Fruit fly (Drosophila melanogaster) whole organism, embryonic: ENCODE results near the gene CG6901.
A peak's percentile ranks its signal among the peaks of the same experiment; 100 is the strongest.

Experiments used
- BEAF-32 ChIP-seq: fragments of 200-800 bp; sonication (Bioruptor generic); optimal IDR thresholded peaks from 3 replicates; lab custom pipeline; 2017; ENCODE audit warnings: missing biosample characterization, missing genetic modification characterization, mild to moderate bottlenecking, moderate library complexity, missing genetic modification reagents
- CG10267 ChIP-seq: fragments of 200-800 bp; sonication (Bioruptor generic); optimal IDR thresholded peaks from 2 replicates; lab custom pipeline; 2018; ENCODE audit warnings: missing biosample characterization, mild to moderate bottlenecking, missing genetic modification characterization, moderate library complexity
- CG10462 ChIP-seq: fragments of 200-800 bp; sonication (Bioruptor generic); optimal IDR thresholded peaks from 2 replicates; lab custom pipeline; 2016; ENCODE audit warnings: missing biosample characterization, missing genetic modification characterization
- CG11247 ChIP-seq: fragments of 200-800 bp; sonication (Bioruptor generic); IDR thresholded peaks from 2 replicates; pipeline ENCODE4 v1.3.6; 2022; ENCODE audit warnings: missing biosample characterization, missing genetic modification characterization
- CG12391 ChIP-seq: fragments of 200-800 bp; sonication (Bioruptor generic); optimal IDR thresholded peaks from 3 replicates; lab custom pipeline; 2018; ENCODE audit warnings: missing biosample characterization, mild to moderate bottlenecking, missing genetic modification characterization, moderate library complexity
- CG12769 ChIP-seq: fragments of 200-800 bp; sonication (Bioruptor generic); optimal IDR thresholded peaks from 2 replicates; lab custom pipeline; 2019; ENCODE audit warnings: missing biosample characterization, mild to moderate bottlenecking, missing genetic modification characterization, moderate library complexity
- CG13123 ChIP-seq: fragments of 200-800 bp; sonication (Bioruptor generic); optimal IDR thresholded peaks from 2 replicates; lab custom pipeline; 2016; ENCODE audit warnings: missing biosample characterization, missing genetic modification characterization
- CG13894 ChIP-seq: fragments of 200-800 bp; sonication (Bioruptor generic); optimal IDR thresholded peaks from 3 replicates; lab custom pipeline; 2018; ENCODE audit warnings: missing biosample characterization, mild to moderate bottlenecking, missing genetic modification characterization, moderate library complexity
- CG14710 ChIP-seq: fragments of 200-800 bp; sonication (Bioruptor generic); optimal IDR thresholded peaks from 3 replicates; lab custom pipeline; 2019; ENCODE audit warnings: missing biosample characterization, mild to moderate bottlenecking, missing genetic modification characterization, moderate library complexity
- CG1529 ChIP-seq: fragments of 200-800 bp; sonication (Bioruptor generic); optimal IDR thresholded peaks from 3 replicates; lab custom pipeline; 2018; ENCODE audit warnings: missing biosample characterization, missing genetic modification characterization
- CG15479 ChIP-seq: fragments of 200-800 bp; sonication (Bioruptor generic); optimal IDR thresholded peaks from 3 replicates; lab custom pipeline; 2019; ENCODE audit warnings: missing biosample characterization, mild to moderate bottlenecking, missing genetic modification characterization, moderate library complexity
- CG15696 ChIP-seq: fragments of 200-800 bp; sonication (Bioruptor generic); optimal IDR thresholded peaks from 2 replicates; lab custom pipeline; 2019; ENCODE audit warnings: missing biosample characterization, mild to moderate bottlenecking, missing genetic modification characterization, moderate library complexity
- CG1603 ChIP-seq: fragments of 200-800 bp; sonication (Bioruptor generic); optimal IDR thresholded peaks from 2 replicates; lab custom pipeline; 2019; ENCODE audit warnings: missing biosample characterization, mild to moderate bottlenecking, missing genetic modification characterization, moderate library complexity
- CG16863 ChIP-seq: fragments of 200-800 bp; sonication (Bioruptor generic); optimal IDR thresholded peaks from 3 replicates; lab custom pipeline; 2016; ENCODE audit warnings: missing biosample characterization, missing genetic modification characterization
- CG17385 ChIP-seq: fragments of 200-800 bp; sonication (Bioruptor generic); optimal IDR thresholded peaks from 3 replicates; lab custom pipeline; 2018; ENCODE audit warnings: missing biosample characterization, mild to moderate bottlenecking, missing genetic modification characterization
- CG17612 ChIP-seq: fragments of 200-800 bp; sonication (Bioruptor generic); IDR thresholded peaks from 2 replicates; pipeline ENCODE4 v1.3.6; 2022; ENCODE audit warnings: missing biosample characterization, missing genetic modification characterization
- CG17912 ChIP-seq: fragments of 200-800 bp; sonication (Bioruptor generic); optimal IDR thresholded peaks from 2 replicates; lab custom pipeline; 2018; ENCODE audit warnings: missing biosample characterization, mild to moderate bottlenecking, missing genetic modification characterization
- CG18599 ChIP-seq: fragments of 200-800 bp; sonication (Bioruptor generic); optimal IDR thresholded peaks from 3 replicates; lab custom pipeline; 2017; ENCODE audit warnings: missing biosample characterization, missing genetic modification characterization, mild to moderate bottlenecking, moderate library complexity, missing genetic modification reagents
- CG2889 ChIP-seq: fragments of 200-800 bp; sonication (Bioruptor generic); IDR thresholded peaks from 3 replicates; pipeline ENCODE4 v1.3.6; 2022; ENCODE audit warnings: missing biosample characterization, missing genetic modification characterization
- CG32767 ChIP-seq: fragments of 200-800 bp; sonication (Bioruptor generic); IDR thresholded peaks from 2 replicates; pipeline ENCODE4 v1.3.6; 2022; ENCODE audit warnings: missing biosample characterization, missing genetic modification characterization
- CG34376 ChIP-seq: fragments of 200-800 bp; sonication (Bioruptor generic); optimal IDR thresholded peaks from 2 replicates; lab custom pipeline; 2018; ENCODE audit warnings: missing biosample characterization, mild to moderate bottlenecking, missing genetic modification characterization
- CG3995 ChIP-seq: fragments of 200-800 bp; sonication (Bioruptor generic); optimal IDR thresholded peaks from 3 replicates; lab custom pipeline; 2016; ENCODE audit warnings: missing biosample characterization, missing genetic modification characterization
- CG4820 ChIP-seq: fragments of 200-800 bp; sonication (Bioruptor generic); optimal IDR thresholded peaks from 3 replicates; lab custom pipeline; 2016; ENCODE audit warnings: missing biosample characterization, missing genetic modification characterization
- CG8290 ChIP-seq, 3 experiments: fragments of 200-800 bp; sonication (Bioruptor generic); optimal IDR thresholded peaks; 2 replicates each; lab custom pipeline; 2016 to 2019; ENCODE audit warnings: missing biosample characterization in 3 of 3, missing genetic modification characterization in 3 of 3, mild to moderate bottlenecking in 2 of 3, moderate library complexity in 1 of 3
- CG9215 ChIP-seq: fragments of 200-800 bp; sonication (Bioruptor generic); IDR thresholded peaks from 2 replicates; pipeline ENCODE4 v1.3.6; 2022; ENCODE audit warnings: missing biosample characterization, missing genetic modification characterization
- CG9727 ChIP-seq: fragments of 200-800 bp; sonication (Bioruptor generic); optimal IDR thresholded peaks from 3 replicates; lab custom pipeline; 2017; ENCODE audit warnings: missing biosample characterization, mild to moderate bottlenecking, missing genetic modification characterization
- D ChIP-seq, 2 experiments: fragments of 200-800 bp in 1 of 2; fragments of >200 bp in 1 of 2; sonication (Bioruptor generic) in 1 of 2; optimal IDR thresholded peaks; 2 replicates in 1 of 2; 3 replicates in 1 of 2; lab custom pipeline; 2017; ENCODE audit warnings: mild to moderate bottlenecking in 1 of 2, missing biosample characterization in 1 of 2, missing genetic modification characterization in 1 of 2, missing genetic modification reagents in 1 of 2
- Dref ChIP-seq: fragments of 200-800 bp; sonication (Bioruptor generic); IDR thresholded peaks from 2 replicates; pipeline ENCODE4 v1.3.6; 2022; ENCODE audit warnings: missing biosample characterization, missing genetic modification characterization
- HmgZ ChIP-seq: fragments of 200-800 bp; sonication (Bioruptor generic); optimal IDR thresholded peaks from 2 replicates; lab custom pipeline; 2018; ENCODE audit warnings: missing biosample characterization, mild to moderate bottlenecking, missing genetic modification characterization
- Hmr ChIP-seq: fragments of 200-800 bp; sonication (Bioruptor generic); optimal IDR thresholded peaks from 3 replicates; lab custom pipeline; 2017; ENCODE audit warnings: mild to moderate bottlenecking, missing biosample characterization, missing genetic modification reagents, missing genetic modification characterization
- Nf-YB ChIP-seq: fragments of 200-800 bp; sonication (Bioruptor generic); optimal IDR thresholded peaks from 3 replicates; lab custom pipeline; 2019; ENCODE audit warnings: missing biosample characterization, mild to moderate bottlenecking, missing genetic modification characterization, moderate library complexity
- Pdp1 ChIP-seq, 2 experiments: fragments of 200-800 bp; sonication (Bioruptor generic); optimal IDR thresholded peaks; 3 replicates each; lab custom pipeline; 2016; ENCODE audit warnings: missing biosample characterization in 2 of 2, missing genetic modification characterization in 2 of 2, mild to moderate bottlenecking in 1 of 2, moderate library complexity in 1 of 2
- Ptx1 ChIP-seq: fragments of 200-800 bp; sonication (Bioruptor generic); IDR thresholded peaks from 2 replicates; pipeline ENCODE4 v1.3.6; 2022; ENCODE audit warnings: missing biosample characterization, missing genetic modification characterization
- Sin3A ChIP-seq: fragments of >200 bp; optimal IDR thresholded peaks from 2 replicates; lab custom pipeline; 2018
- Sry-δ ChIP-seq: fragments of 200-800 bp; sonication (Bioruptor generic); optimal IDR thresholded peaks from 2 replicates; lab custom pipeline; 2016; ENCODE audit warnings: missing biosample characterization, missing genetic modification characterization
- bowl ChIP-seq: fragments of 200-800 bp; sonication (Bioruptor generic); IDR thresholded peaks from 2 replicates; pipeline ENCODE4 v1.3.6; 2022; ENCODE audit warnings: missing biosample characterization, missing genetic modification characterization
- dan ChIP-seq: fragments of 200-800 bp; sonication (Bioruptor generic); IDR thresholded peaks from 2 replicates; pipeline ENCODE4 v1.3.6; 2022; ENCODE audit warnings: missing biosample characterization, missing genetic modification characterization
- dimm ChIP-seq: fragments of 200-800 bp; sonication (Bioruptor generic); IDR thresholded peaks from 2 replicates; pipeline ENCODE4 v1.3.6; 2022; ENCODE audit warnings: missing biosample characterization, missing genetic modification characterization
- eyg ChIP-seq: fragments of 200-800 bp; sonication (Bioruptor generic); optimal IDR thresholded peaks from 3 replicates; lab custom pipeline; 2016; ENCODE audit warnings: missing biosample characterization, missing genetic modification characterization
- gcm ChIP-seq: fragments of 200-800 bp; sonication (Bioruptor generic); optimal IDR thresholded peaks from 2 replicates; lab custom pipeline; 2019; ENCODE audit warnings: missing biosample characterization, mild to moderate bottlenecking, missing genetic modification characterization, moderate library complexity
- hbn ChIP-seq: fragments of 200-800 bp; sonication (Bioruptor generic); IDR thresholded peaks from 2 replicates; pipeline ENCODE4 v1.3.6; 2022; ENCODE audit warnings: missing biosample characterization, missing genetic modification characterization; ENCODE audit not compliant: partially characterized antibody
- kay ChIP-seq: fragments of 200-800 bp; sonication (Bioruptor generic); optimal IDR thresholded peaks from 2 replicates; lab custom pipeline; 2016; ENCODE audit warnings: missing biosample characterization, missing genetic modification characterization
- nerfin-1 ChIP-seq: fragments of 200-800 bp; sonication (Bioruptor generic); optimal IDR thresholded peaks from 3 replicates; lab custom pipeline; 2019; ENCODE audit warnings: missing biosample characterization, mild to moderate bottlenecking, missing genetic modification characterization, moderate library complexity
- nmo ChIP-seq: fragments of 200-800 bp; sonication (Bioruptor generic); optimal IDR thresholded peaks from 2 replicates; lab custom pipeline; 2018; ENCODE audit warnings: missing biosample characterization, mild to moderate bottlenecking, missing genetic modification characterization, moderate library complexity
- pzg ChIP-seq: fragments of 200-800 bp; sonication (Bioruptor generic); optimal IDR thresholded peaks from 3 replicates; lab custom pipeline; 2018; ENCODE audit warnings: missing biosample characterization, mild to moderate bottlenecking, missing genetic modification characterization, moderate library complexity
- scrt ChIP-seq: fragments of 200-800 bp; sonication (Bioruptor generic); optimal IDR thresholded peaks from 2 replicates; lab custom pipeline; 2018; ENCODE audit warnings: missing biosample characterization, mild to moderate bottlenecking, missing genetic modification characterization, moderate library complexity
- tio ChIP-seq: fragments of 200-800 bp; sonication (Bioruptor generic); optimal IDR thresholded peaks from 2 replicates; lab custom pipeline; 2017; ENCODE audit warnings: missing biosample characterization, missing genetic modification characterization, inconsistent platforms
- trem ChIP-seq: fragments of 200-800 bp; optimal IDR thresholded peaks from 3 replicates; lab custom pipeline; 2019; ENCODE audit warnings: missing biosample characterization, mild to moderate bottlenecking, missing genetic modification characterization, moderate library complexity
- vnd ChIP-seq: fragments of 200-800 bp; sonication (Bioruptor generic); IDR thresholded peaks from 3 replicates; pipeline ENCODE4 v1.3.6; 2022; ENCODE audit warnings: missing biosample characterization, missing genetic modification characterization; ENCODE audit not compliant: partially characterized antibody

The CG6901 gene

DNA sequence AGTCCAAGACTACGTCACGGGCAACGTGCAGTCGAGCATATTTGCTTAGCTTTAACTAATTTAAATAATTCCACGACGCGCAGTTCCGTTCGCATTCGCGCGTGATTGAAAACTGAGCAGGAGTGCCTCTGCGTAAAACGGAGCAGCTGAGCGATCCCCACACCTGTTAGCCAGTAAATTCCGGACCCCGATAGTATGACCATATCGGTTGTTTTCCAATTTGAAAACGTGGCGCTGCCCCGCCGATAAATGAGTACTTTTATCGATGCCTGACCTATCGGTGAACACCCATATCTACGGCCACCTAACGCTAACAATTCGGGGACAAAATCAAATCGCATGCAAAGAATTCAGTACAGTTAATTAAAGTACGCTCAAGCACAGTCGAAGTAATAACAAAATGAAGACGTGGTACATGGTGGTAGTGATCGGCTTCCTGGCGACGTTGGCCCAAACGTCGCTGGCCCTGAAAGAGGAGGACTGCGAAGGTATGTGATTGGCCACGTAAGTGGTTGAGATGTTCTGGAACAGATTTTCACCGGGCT is 26.0 kb downstream of the CG6901 start, which contains the start of the genes CG14879 and Manf (continued):
- TF ChIP-seq CG15479 (GFP tag; lab: Kevin White, UChicago) (no peak), Sry-δ (GFP tag; lab: Kevin White, UChicago) (peak; percentile 89), CG13894 (tag; lab: Kevin White, UChicago) (peak; percentile 51), CG4820 (GFP tag; lab: Kevin White, UChicago) (no peak), bowl (GFP tag; lab: Robert Waterston, UW) (no peak), HmgZ (tag; lab: Kevin White, UChicago) (peak; percentile 52), Nf-YB (GFP tag; lab: Kevin White, UChicago) (peak; percentile 37), CG11247 (GFP tag; lab: Robert Waterston, UW) (no peak), Pdp1 (GFP tag; optimal IDR thresholded peaks at IDR 0.05; lab: Kevin White, UChicago) (peak in 1 of 2 experiments; percentile 26), CG17612 (no peak), CG2889 (GFP tag; lab: Robert Waterston, UW) (no peak), CG17385 (GFP tag; lab: Kevin White, UChicago) (peak; percentile 8), CG9215 (no peak), CG1529 (GFP tag; lab: Kevin White, UChicago) (no peak), dan (no peak), CG10462 (GFP tag; lab: Kevin White, UChicago) (no peak), CG9727 (GFP tag; lab: Kevin White, UChicago) (peak; percentile 19), CG16863 (peak; percentile 100), CG15696 (tag; lab: Kevin White, UChicago) (no peak), Sin3A (lab: Kevin White, UChicago) (peak; percentile 1), trem (tag; lab: Kevin White, UChicago) (peak; percentile 62), tio (no peak), vnd (no peak), Hmr (GFP tag; lab: Kevin White, UChicago) (peak; percentile 46), Ptx1 (GFP tag; lab: Robert Waterston, UW) (no peak), CG12769 (tag; lab: Kevin White, UChicago) (peak; percentile 98), CG32767 (no peak), Dref (GFP tag; lab: Robert Waterston, UW) (peak; percentile 87), CG12391 (tag; lab: Kevin White, UChicago) (peak; percentile 16), scrt (GFP tag; lab: Kevin White, UChicago) (no peak), hbn (peak; percentile 43), BEAF-32 (GFP tag; lab: Kevin White, UChicago) (peak; percentile 62), CG14710 (tag; lab: Kevin White, UChicago) (peak; percentile 16), kay (GFP tag; lab: Kevin White, UChicago) (no peak), pzg (GFP tag; lab: Kevin White, UChicago) (peak; percentile 86), CG34376 (GFP tag; lab: Kevin White, UChicago) (no peak), D (optimal IDR thresholded peaks at IDR 0.05; lab: Kevin White, UChicago) (peak; percentile 26), D (GFP tag; optimal IDR thresholded peaks at IDR 0.05; lab: Kevin White, UChicago) (no peak), CG17912 (GFP tag; lab: Kevin White, UChicago) (peak; percentile 30), eyg (GFP tag; lab: Kevin White, UChicago) (no peak), nerfin-1 (peak; percentile 72), CG13123 (GFP tag; lab: Kevin White, UChicago) (no peak), CG10267 (peak; percentile 38), dimm (GFP tag; lab: Robert Waterston, UW) (no peak), CG8290 (GFP tag; optimal IDR thresholded peaks at IDR 0.05; lab: Kevin White, UChicago) (no peak), CG8290 (tag; optimal IDR thresholded peaks at IDR 0.05; lab: Kevin White, UChicago) (peak in 1 of 2 experiments; percentile 56), nmo (GFP tag; lab: Kevin White, UChicago) (peak; percentile 8), CG18599 (no peak), CG1603 (tag; lab: Kevin White, UChicago) (peak; percentile 61), CG3995 (GFP tag; lab: Kevin White, UChicago) (no peak), gcm (GFP tag; lab: Kevin White, UChicago) (peak; percentile 25)
